Fruit fly (Drosophila melanogaster) whole organism, wandering third instar larva: Measurements from ENCODE around the gene CG7966.

ENCODE experiments used
- Abd-B ChIP-seq: fragments of >200 bp; optimal IDR thresholded peaks from 2 replicates; lab custom pipeline; 2017; ENCODE audit warnings: missing biosample characterization, missing genetic modification characterization
- CG32264 ChIP-seq: fragments of 200-800 bp; sonication (Bioruptor generic); optimal IDR thresholded peaks from 2 replicates; lab custom pipeline; 2016; ENCODE audit warnings: missing biosample characterization, missing genetic modification characterization
- CG9705 ChIP-seq: fragments of 200-800 bp; sonication (Bioruptor generic); optimal IDR thresholded peaks from 2 replicates; lab custom pipeline; 2018; ENCODE audit warnings: missing biosample characterization, mild to moderate bottlenecking, missing genetic modification characterization
- CrebA ChIP-seq: fragments of 200-800 bp; sonication (Bioruptor generic); optimal IDR thresholded peaks from 2 replicates; lab custom pipeline; 2016; ENCODE audit warnings: missing biosample characterization, mild to moderate bottlenecking, missing genetic modification characterization, borderline replicate concordance
- Dfd ChIP-seq: fragments of >200 bp; optimal IDR thresholded peaks from 2 replicates; lab custom pipeline; 2017; ENCODE audit warnings: missing biosample characterization, missing genetic modification characterization
- Dif ChIP-seq: fragments of 200-275, 200-300 bp; sonication (Bioruptor generic); optimal IDR thresholded peaks from 2 replicates; lab custom pipeline; 2018; ENCODE audit warnings: missing biosample characterization, missing genetic modification characterization; ENCODE audit not compliant: partially characterized antibody
- GATAd ChIP-seq: sonication (Bioruptor generic); optimal IDR thresholded peaks from 2 replicates; lab custom pipeline; 2016; ENCODE audit warnings: missing biosample characterization, missing genetic modification characterization
- HLH106 ChIP-seq: fragments of 200-800 bp; optimal IDR thresholded peaks from 3 replicates; lab custom pipeline; 2019; ENCODE audit warnings: missing biosample characterization, mild to moderate bottlenecking, missing genetic modification characterization, moderate library complexity
- Hnf4 ChIP-seq: fragments of 200-800 bp; sonication (Bioruptor generic); optimal IDR thresholded peaks from 2 replicates; lab custom pipeline; 2016; ENCODE audit warnings: missing biosample characterization, mild to moderate bottlenecking, missing genetic modification characterization
- Hr78 ChIP-seq: fragments of >200 bp; optimal IDR thresholded peaks from 2 replicates; lab custom pipeline; 2017; ENCODE audit warnings: missing biosample characterization, missing genetic modification characterization
- Hr83 ChIP-seq: fragments of 200-300 bp; sonication (Bioruptor generic); optimal IDR thresholded peaks from 2 replicates; lab custom pipeline; 2016; ENCODE audit warnings: missing biosample characterization, mild to moderate bottlenecking, missing genetic modification characterization, moderate library complexity; ENCODE audit not compliant: poor library complexity, severe bottlenecking
- Jra ChIP-seq: sonication (Bioruptor generic); optimal IDR thresholded peaks from 2 replicates; lab custom pipeline; 2016; ENCODE audit warnings: missing biosample characterization, missing genetic modification characterization
- Mio ChIP-seq: sonication (Bioruptor generic); optimal IDR thresholded peaks from 2 replicates; lab custom pipeline; 2016; ENCODE audit warnings: missing biosample characterization, missing genetic modification characterization
- Myc ChIP-seq: fragments of >200 bp; optimal IDR thresholded peaks from 2 replicates; lab custom pipeline; 2017
- N ChIP-seq: fragments of >200 bp; optimal IDR thresholded peaks from 2 replicates; lab custom pipeline; 2018; ENCODE audit warnings: missing biosample characterization, missing external identifiers, missing genetic modification characterization
- OdsH ChIP-seq: fragments of 200-800 bp; sonication (Bioruptor generic); optimal IDR thresholded peaks from 2 replicates; lab custom pipeline; 2016; ENCODE audit warnings: missing biosample characterization, mild to moderate bottlenecking, missing genetic modification characterization
- Rel ChIP-seq, 2 experiments: fragments of 200-800 bp; sonication (Bioruptor generic) in 1 of 2; optimal IDR thresholded peaks; 2 replicates in 1 of 2; 3 replicates in 1 of 2; lab custom pipeline; 2016 to 2019; ENCODE audit warnings: mild to moderate bottlenecking in 2 of 2, missing biosample characterization in 2 of 2, missing genetic modification characterization in 2 of 2, moderate library complexity in 1 of 2
- Sp1 ChIP-seq: fragments of 200-800 bp; sonication (Bioruptor generic); optimal IDR thresholded peaks from 3 replicates; lab custom pipeline; 2019; ENCODE audit warnings: missing biosample characterization, mild to moderate bottlenecking, missing genetic modification characterization, moderate library complexity
- Vsx2 ChIP-seq: fragments of 200-300, 225-300 bp; sonication (Bioruptor generic); optimal IDR thresholded peaks from 2 replicates; lab custom pipeline; 2018; ENCODE audit warnings: missing biosample characterization, missing genetic modification characterization; ENCODE audit not compliant: partially characterized antibody
- br ChIP-seq: fragments of 200-800 bp; sonication (Bioruptor generic); optimal IDR thresholded peaks from 2 replicates; lab custom pipeline; 2016; ENCODE audit warnings: missing biosample characterization, missing genetic modification characterization
- brk ChIP-seq: fragments of 200-800 bp; sonication (Bioruptor generic); optimal IDR thresholded peaks from 2 replicates; lab custom pipeline; 2016; ENCODE audit warnings: missing biosample characterization, mild to moderate bottlenecking, missing genetic modification characterization
- dl ChIP-seq, 2 experiments: fragments of 175-275, 200-275 bp in 1 of 2; fragments of 200-275 bp in 1 of 2; sonication (Bioruptor generic); optimal IDR thresholded peaks; lab custom pipeline; 2018; ENCODE audit warnings: mild to moderate bottlenecking in 2 of 2, missing biosample characterization in 2 of 2, missing genetic modification characterization in 2 of 2, moderate library complexity in 2 of 2; ENCODE audit not compliant: partially characterized antibody in 2 of 2, insufficient read depth in 1 of 2
- dmrt93B ChIP-seq: fragments of 200-800 bp; sonication (Bioruptor generic); optimal IDR thresholded peaks from 2 replicates; lab custom pipeline; 2018; ENCODE audit warnings: missing biosample characterization, mild to moderate bottlenecking, missing genetic modification characterization
- dsf ChIP-seq: sonication (Bioruptor generic); optimal IDR thresholded peaks from 2 replicates; lab custom pipeline; 2016; ENCODE audit warnings: missing biosample characterization, missing genetic modification characterization, borderline replicate concordance
- ey ChIP-seq: fragments of 200-800 bp; sonication (Bioruptor generic); optimal IDR thresholded peaks from 2 replicates; lab custom pipeline; 2016; ENCODE audit warnings: missing biosample characterization, missing genetic modification characterization
- foxo ChIP-seq, 2 experiments: fragments of 200-800 bp; sonication (Bioruptor generic); optimal IDR thresholded peaks; 2 replicates in 1 of 2; 3 replicates in 1 of 2; lab custom pipeline; 2016 to 2017; ENCODE audit warnings: missing biosample characterization in 2 of 2, missing genetic modification characterization in 2 of 2
- fru ChIP-seq: fragments of 200-800 bp; sonication (Bioruptor generic); optimal IDR thresholded peaks from 3 replicates; lab custom pipeline; 2016; ENCODE audit warnings: missing biosample characterization, mild to moderate bottlenecking, missing genetic modification characterization
- h ChIP-seq: fragments of 200-800 bp; sonication (Bioruptor generic); optimal IDR thresholded peaks from 3 replicates; lab custom pipeline; 2016; ENCODE audit warnings: missing biosample characterization, mild to moderate bottlenecking, missing genetic modification characterization
- jim ChIP-seq: fragments of 175-275, 200-325 bp; sonication (Bioruptor generic); optimal IDR thresholded peaks from 2 replicates; lab custom pipeline; 2016; ENCODE audit warnings: missing biosample characterization, mild to moderate bottlenecking, missing genetic modification characterization
- lola ChIP-seq: fragments of >200 bp; optimal IDR thresholded peaks from 2 replicates; lab custom pipeline; 2017; ENCODE audit warnings: missing biosample characterization, missing genetic modification characterization
- pan ChIP-seq: fragments of >200 bp; optimal IDR thresholded peaks from 2 replicates; lab custom pipeline; 2017
- psq ChIP-seq: fragments of 200-800 bp; sonication (Bioruptor generic); optimal IDR thresholded peaks from 3 replicates; lab custom pipeline; 2017; ENCODE audit warnings: missing biosample characterization, mild to moderate bottlenecking, missing genetic modification characterization, moderate library complexity
- rgr ChIP-seq: fragments of 200-800 bp; sonication (Bioruptor generic); optimal IDR thresholded peaks from 3 replicates; lab custom pipeline; 2016; ENCODE audit warnings: missing biosample characterization, mild to moderate bottlenecking, missing genetic modification characterization
- sage ChIP-seq: fragments of 200-800 bp; sonication (Bioruptor generic); optimal IDR thresholded peaks from 2 replicates; lab custom pipeline; 2016; ENCODE audit warnings: missing biosample characterization, mild to moderate bottlenecking, missing genetic modification characterization
- sv ChIP-seq: fragments of 200-800 bp; sonication (Bioruptor generic); optimal IDR thresholded peaks from 3 replicates; lab custom pipeline; 2016; ENCODE audit warnings: missing biosample characterization, missing genetic modification characterization
- tai ChIP-seq: sonication (Bioruptor generic); optimal IDR thresholded peaks from 2 replicates; lab custom pipeline; 2016; ENCODE audit warnings: missing biosample characterization, missing genetic modification characterization
- usp ChIP-seq: fragments of >200 bp; optimal IDR thresholded peaks from 2 replicates; lab custom pipeline; 2017; ENCODE audit warnings: missing biosample characterization, missing genetic modification characterization
- woc ChIP-seq: sonication (Bioruptor generic); optimal IDR thresholded peaks from 2 replicates; lab custom pipeline; 2016; ENCODE audit warnings: missing biosample characterization, mild to moderate bottlenecking, missing genetic modification characterization

CG7966 gene

dm6 chr3R:13051298-13051723 lies at the start of gene CG7966:
TSS of gene CG7966 (minus strand) at chr3R:13051453.
- TF ChIP-seq tai (GFP tag; lab: Kevin White, UChicago) (no peak), GATAd (GFP tag; lab: Kevin White, UChicago) (no peak), Hr83 (GFP tag; lab: Kevin White, UChicago) (peak; percentile 98), jim (peak; percentile 53), h (GFP tag; lab: Kevin White, UChicago) (no peak), fru (GFP tag; lab: Kevin White, UChicago) (no peak), CG9705 (GFP tag; lab: Kevin White, UChicago) (no peak), sv (GFP tag; lab: Kevin White, UChicago) (no peak), CrebA (GFP tag; lab: Kevin White, UChicago) (no peak), pan (lab: Kevin White, UChicago) (no peak), HLH106 (tag; lab: Kevin White, UChicago) (no peak), foxo (GFP tag; optimal IDR thresholded peaks at IDR 0.05; lab: Kevin White, UChicago) (peak in 1 of 2 experiments; percentile 92), Vsx2 (GFP tag; lab: Kevin White, UChicago) (peak; percentile 83), dl (GFP tag; optimal IDR thresholded peaks at IDR 0.05; lab: Kevin White, UChicago; ENCODE audit: insufficient read depth in 1 of 2, partially characterized antibody in 2 of 2) (peak; percentile 30 to 58), Dif (GFP tag; lab: Kevin White, UChicago) (peak; percentile 59), dsf (GFP tag; lab: Kevin White, UChicago) (no peak), sage (GFP tag; lab: Kevin White, UChicago) (peak; percentile 55), rgr (GFP tag; lab: Kevin White, UChicago) (no peak), ey (GFP tag; lab: Kevin White, UChicago) (no peak), psq (no peak), Abd-B (no peak), Myc (lab: Kevin White, UChicago) (no peak), brk (GFP tag; lab: Kevin White, UChicago) (no peak), Jra (GFP tag; lab: Kevin White, UChicago) (peak; percentile 15), CG32264 (GFP tag; lab: Kevin White, UChicago) (no peak), lola (GFP tag; lab: Kevin White, UChicago) (no peak), Dfd (GFP tag; lab: Kevin White, UChicago) (no peak), N (GFP tag; lab: Kevin White, UChicago) (no peak), dmrt93B (GFP tag; lab: Kevin White, UChicago) (no peak), Sp1 (GFP tag; lab: Kevin White, UChicago) (no peak), Hnf4 (GFP tag; lab: Kevin White, UChicago) (peak; percentile 73), woc (no peak), Hr78 (GFP tag; lab: Kevin White, UChicago) (no peak), br (peak; percentile 5), Rel (GFP tag; optimal IDR thresholded peaks at IDR 0.05; lab: Kevin White, UChicago) (no peak), Rel (tag; optimal IDR thresholded peaks at IDR 0.05; lab: Kevin White, UChicago) (peak; percentile 86), usp (GFP tag; lab: Kevin White, UChicago) (no peak), OdsH (peak; percentile 35), Mio (GFP tag; lab: Kevin White, UChicago) (no peak)

DNA sequence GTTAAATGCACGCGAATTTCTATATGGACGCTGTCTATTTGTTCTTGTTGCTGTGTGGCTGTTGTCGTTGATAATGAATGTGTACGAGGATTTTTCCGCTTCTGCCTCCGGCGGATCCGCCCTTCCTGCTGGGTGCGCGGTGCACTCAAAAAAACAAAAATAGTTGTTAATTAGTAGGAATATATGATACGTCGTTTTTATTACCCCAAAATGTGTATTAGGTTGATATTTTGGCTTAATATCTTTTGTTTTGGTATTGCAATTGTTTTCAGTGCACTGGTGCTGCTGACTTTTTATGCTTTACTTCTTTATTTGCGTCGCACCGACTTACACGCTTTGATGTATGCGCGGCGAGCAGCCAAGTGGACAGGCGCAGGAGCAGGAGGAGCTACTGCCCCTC lies 40.4 kb upstream of the CG7966 start:
- TF ChIP-seq psq (no peak), Mio (GFP tag; lab: Kevin White, UChicago) (no peak), dsf (GFP tag; lab: Kevin White, UChicago) (no peak), fru (GFP tag; lab: Kevin White, UChicago) (no peak), GATAd (GFP tag; lab: Kevin White, UChicago) (no peak), jim (no peak)

dm6 chr3R:13088942-13089341 lies 37.7 kb upstream of the CG7966 start, which contains the start of gene CG34308:
TSS of gene CG34308 (plus strand) at chr3R:13089242.
- no peak for TF ChIP-seq sv (GFP tag; lab: Kevin White, UChicago)
- no peak for TF ChIP-seq sage (GFP tag; lab: Kevin White, UChicago)
- no peak for TF ChIP-seq brk (GFP tag; lab: Kevin White, UChicago)
